Worm (Caenorhabditis elegans) whole organism, young adult: ENCODE data around the gene dpm-1.

ENCODE experiments used
- B0035.1 ChIP-seq: sonication (generic microtip); optimal IDR thresholded peaks from 2 replicates; lab custom pipeline; 2016; ENCODE audit warnings: missing genetic modification characterization, mild to moderate bottlenecking, missing compliant biosample characterization, missing genotype, missing genetic modification reagents
- B0261.1 ChIP-seq: sonication (generic microtip); optimal IDR thresholded peaks from 2 replicates; lab custom pipeline; 2016; ENCODE audit warnings: mild to moderate bottlenecking, missing genetic modification characterization, moderate library complexity, missing compliant biosample characterization
- B0336.3 ChIP-seq: fragments of 200-800 bp; sonication (Bioruptor generic); IDR thresholded peaks from 2 replicates; pipeline ENCODE4 v1.3.6; 2022; ENCODE audit warnings: missing genetic modification characterization, missing compliant biosample characterization
- F22D6.2 ChIP-seq: sonication (generic microtip); optimal IDR thresholded peaks from 2 replicates; lab custom pipeline; 2016; ENCODE audit warnings: mild to moderate bottlenecking, missing genetic modification characterization, missing compliant biosample characterization
- F23B12.7 ChIP-seq: sonication (generic microtip); optimal IDR thresholded peaks from 2 replicates; lab custom pipeline; 2017; ENCODE audit warnings: missing genetic modification characterization, mild to moderate bottlenecking, missing compliant biosample characterization, antibody characterized with exemption, moderate library complexity; ENCODE audit not compliant: insufficient read depth
- F33H1.4 ChIP-seq: fragments of 200-800 bp; sonication (Bioruptor generic); IDR thresholded peaks from 2 replicates; pipeline ENCODE4 v1.3.6; 2022; ENCODE audit warnings: missing genetic modification reagents, missing genetic modification characterization, missing compliant biosample characterization
- F55B11.4 ChIP-seq: sonication (generic microtip); optimal IDR thresholded peaks from 2 replicates; lab custom pipeline; 2016; ENCODE audit warnings: missing compliant biosample characterization, missing genetic modification characterization, borderline replicate concordance; ENCODE audit not compliant: insufficient read depth
- F57C9.4 ChIP-seq: sonication (generic microtip); optimal IDR thresholded peaks from 2 replicates; lab custom pipeline; 2017; ENCODE audit warnings: mild to moderate bottlenecking, missing genetic modification characterization, missing compliant biosample characterization
- K12H6.12 ChIP-seq: fragments of 200-800 bp; sonication (Bioruptor generic); optimal IDR thresholded peaks from 2 replicates; lab custom pipeline; 2018; ENCODE audit warnings: mild to moderate bottlenecking, missing genetic modification characterization, missing compliant biosample characterization
- ZK185.1 ChIP-seq: sonication (generic microtip); optimal IDR thresholded peaks from 2 replicates; lab custom pipeline; 2016; ENCODE audit warnings: mild to moderate bottlenecking, missing genetic modification characterization, missing compliant biosample characterization; ENCODE audit not compliant: poor library complexity, severe bottlenecking
- akir-1 ChIP-seq: fragments of 200-800 bp; sonication (Bioruptor generic); optimal IDR thresholded peaks from 2 replicates; lab custom pipeline; 2018; ENCODE audit warnings: mild to moderate bottlenecking, missing genetic modification characterization, moderate library complexity, missing compliant biosample characterization
- atf-7 ChIP-seq: sonication (generic microtip); optimal IDR thresholded peaks from 2 replicates; lab custom pipeline; 2017; ENCODE audit warnings: mild to moderate bottlenecking, missing genetic modification characterization, missing compliant biosample characterization
- athp-1 ChIP-seq: sonication (generic microtip); optimal IDR thresholded peaks from 2 replicates; lab custom pipeline; 2017; ENCODE audit warnings: mild to moderate bottlenecking, missing genetic modification characterization, missing compliant biosample characterization
- cebp-2 ChIP-seq: fragments of 200-800 bp; sonication (Bioruptor generic); IDR thresholded peaks from 2 replicates; pipeline ENCODE4 v1.3.6; 2022; ENCODE audit warnings: missing genetic modification characterization, missing compliant biosample characterization
- ceh-100 ChIP-seq: fragments of 200-800 bp; sonication (Bioruptor generic); IDR thresholded peaks from 2 replicates; pipeline ENCODE4 v1.3.6; 2022; ENCODE audit warnings: missing genetic modification reagents, missing genetic modification characterization, missing compliant biosample characterization
- ceh-91 ChIP-seq: fragments of 200-800 bp; sonication (Bioruptor generic); IDR thresholded peaks from 2 replicates; pipeline ENCODE4 v1.3.6; 2022; ENCODE audit warnings: missing genetic modification reagents, missing genetic modification characterization, missing compliant biosample characterization
- chd-7 ChIP-seq: sonication (generic microtip); optimal IDR thresholded peaks from 2 replicates; lab custom pipeline; 2016; ENCODE audit warnings: mild to moderate bottlenecking, missing genetic modification characterization, moderate library complexity, missing compliant biosample characterization
- dpff-1 ChIP-seq: sonication (generic microtip); optimal IDR thresholded peaks from 2 replicates; lab custom pipeline; 2017; ENCODE audit warnings: mild to moderate bottlenecking, missing genetic modification characterization, missing compliant biosample characterization
- egl-44 ChIP-seq: fragments of 200-800 bp; sonication (Bioruptor generic); IDR thresholded peaks from 2 replicates; pipeline ENCODE4 v1.3.6; 2022; ENCODE audit warnings: missing genetic modification reagents, missing genetic modification characterization, missing compliant biosample characterization
- fkh-3 ChIP-seq: sonication (generic microtip); optimal IDR thresholded peaks from 2 replicates; lab custom pipeline; 2016; ENCODE audit warnings: mild to moderate bottlenecking, missing genetic modification characterization, missing compliant biosample characterization
- hmg-20 ChIP-seq: fragments of 200-800 bp; sonication (Bioruptor generic); IDR thresholded peaks from 2 replicates; pipeline ENCODE4 v1.3.6; 2022; ENCODE audit warnings: missing genetic modification reagents, missing genetic modification characterization, missing compliant biosample characterization
- hrde-1 ChIP-seq: sonication (generic microtip); optimal IDR thresholded peaks from 2 replicates; lab custom pipeline; 2016; ENCODE audit warnings: missing genetic modification characterization, mild to moderate bottlenecking, missing compliant biosample characterization, moderate library complexity, missing genotype, missing genetic modification reagents, borderline replicate concordance
- lag-1 ChIP-seq: fragments of 200-800 bp; sonication (Bioruptor generic); IDR thresholded peaks from 2 replicates; pipeline ENCODE4 v1.3.6; 2022; ENCODE audit warnings: missing genetic modification reagents, missing genetic modification characterization, missing compliant biosample characterization
- let-526 ChIP-seq: fragments of 200-800 bp; sonication (Bioruptor generic); IDR thresholded peaks from 2 replicates; pipeline ENCODE4 v1.3.6; 2022; ENCODE audit warnings: missing genetic modification reagents, missing genetic modification characterization, missing compliant biosample characterization
- let-607 ChIP-seq, 2 experiments: fragments of 200-800 bp in 1 of 2; sonication (Bioruptor generic) in 1 of 2; sonication (generic microtip) in 1 of 2; optimal IDR thresholded peaks; 2 replicates each; lab custom pipeline; 2016 to 2018; ENCODE audit warnings: mild to moderate bottlenecking in 2 of 2, missing compliant biosample characterization in 2 of 2, missing genetic modification characterization in 2 of 2, moderate library complexity in 2 of 2, missing genotype in 1 of 2
- lin-26 ChIP-seq: fragments of 200-800 bp; sonication (Bioruptor generic); IDR thresholded peaks from 2 replicates; pipeline ENCODE4 v1.3.6; 2022; ENCODE audit warnings: missing genetic modification reagents, missing genetic modification characterization, missing compliant biosample characterization
- lin-35 ChIP-seq, 3 experiments: fragments of 150-350 bp in 2 of 3; sonication (generic microtip) in 1 of 3; optimal IDR thresholded peaks; 2 replicates each; lab custom pipeline; 2014 to 2018; ENCODE audit warnings: missing biosample characterization in 3 of 3, missing genetic modification characterization in 3 of 3, missing genetic modification reagents in 3 of 3
- lsl-1 ChIP-seq: fragments of 200-800 bp; sonication (Bioruptor generic); optimal IDR thresholded peaks from 2 replicates; lab custom pipeline; 2018; ENCODE audit warnings: mild to moderate bottlenecking, missing genetic modification characterization, moderate library complexity, missing compliant biosample characterization
- lsy-27 ChIP-seq: sonication (generic microtip); optimal IDR thresholded peaks from 2 replicates; lab custom pipeline; 2017; ENCODE audit warnings: missing genetic modification characterization, mild to moderate bottlenecking, missing compliant biosample characterization, antibody characterized with exemption, missing genotype, borderline replicate concordance; ENCODE audit not compliant: insufficient read depth
- madf-3 ChIP-seq: fragments of 200-800 bp; sonication (Bioruptor generic); IDR thresholded peaks from 2 replicates; pipeline ENCODE4 v1.3.6; 2022; ENCODE audit warnings: missing genetic modification reagents, missing genetic modification characterization, missing compliant biosample characterization
- mel-28 ChIP-seq: sonication (generic microtip); optimal IDR thresholded peaks from 2 replicates; lab custom pipeline; 2016; ENCODE audit warnings: borderline replicate concordance, mild to moderate bottlenecking, missing genetic modification characterization, missing compliant biosample characterization
- nfyb-1 ChIP-seq: fragments of 200-800 bp; sonication (Bioruptor generic); IDR thresholded peaks from 2 replicates; pipeline ENCODE4 v1.3.6; 2022; ENCODE audit warnings: missing genetic modification reagents, missing genetic modification characterization, missing compliant biosample characterization
- nhr-120 ChIP-seq: fragments of 200-800 bp; sonication (Bioruptor generic); IDR thresholded peaks from 2 replicates; pipeline ENCODE4 v1.3.6; 2022; ENCODE audit warnings: missing genetic modification characterization, missing compliant biosample characterization
- nhr-27 ChIP-seq: fragments of 200-800 bp; sonication (Bioruptor generic); optimal IDR thresholded peaks from 2 replicates; lab custom pipeline; 2018; ENCODE audit warnings: mild to moderate bottlenecking, missing genetic modification characterization, moderate library complexity, missing compliant biosample characterization
- nhr-90 ChIP-seq: sonication (generic microtip); optimal IDR thresholded peaks from 2 replicates; lab custom pipeline; 2016; ENCODE audit warnings: missing genotype, mild to moderate bottlenecking, missing genetic modification characterization, missing compliant biosample characterization
- rec-8 ChIP-seq, 2 experiments: sonication (generic microtip); optimal IDR thresholded peaks; 2 replicates each; lab custom pipeline; 2016; ENCODE audit warnings: mild to moderate bottlenecking in 2 of 2, missing genetic modification characterization in 2 of 2, missing genetic modification reagents in 2 of 2, missing genotype in 2 of 2, missing biosample characterization in 1 of 2, missing compliant biosample characterization in 1 of 2, moderate library complexity in 1 of 2
- repo-1 ChIP-seq: sonication (generic microtip); optimal IDR thresholded peaks from 2 replicates; lab custom pipeline; 2017; ENCODE audit warnings: mild to moderate bottlenecking, missing genetic modification characterization, missing compliant biosample characterization
- snpc-1.1 ChIP-seq: sonication (generic microtip); optimal IDR thresholded peaks from 2 replicates; lab custom pipeline; 2017; ENCODE audit warnings: missing genetic modification characterization, mild to moderate bottlenecking, missing compliant biosample characterization, antibody characterized with exemption, moderate library complexity, missing genotype, missing genetic modification reagents; ENCODE audit not compliant: insufficient read depth
- snpc-1.3 ChIP-seq: sonication (generic microtip); optimal IDR thresholded peaks from 2 replicates; lab custom pipeline; 2017; ENCODE audit warnings: missing genetic modification characterization, mild to moderate bottlenecking, missing compliant biosample characterization, antibody characterized with exemption, moderate library complexity, missing genotype, missing genetic modification reagents; ENCODE audit not compliant: insufficient read depth
- snpc-3.4 ChIP-seq: sonication (generic microtip); optimal IDR thresholded peaks from 2 replicates; lab custom pipeline; 2017; ENCODE audit warnings: missing genetic modification characterization, mild to moderate bottlenecking, missing compliant biosample characterization, antibody characterized with exemption, moderate library complexity, missing genotype, missing genetic modification reagents
- snpc-4 ChIP-seq, 5 experiments: fragments of 150-350 bp in 1 of 5; sonication (generic microtip) in 4 of 5; optimal IDR thresholded peaks; 2 replicates each; lab custom pipeline; 2014 to 2018; ENCODE audit warnings: missing genetic modification characterization in 5 of 5, missing biosample characterization in 3 of 5, antibody characterized with exemption in 2 of 5, mild to moderate bottlenecking in 2 of 5, missing compliant biosample characterization in 2 of 5, missing genotype in 2 of 5, moderate library complexity in 2 of 5, missing genetic modification reagents in 1 of 5
- xnd-1 ChIP-seq: sonication (generic microtip); optimal IDR thresholded peaks from 2 replicates; lab custom pipeline; 2016; ENCODE audit warnings: missing genotype, missing genetic modification reagents, missing genetic modification characterization, missing compliant biosample characterization
- ztf-18 ChIP-seq: sonication (generic microtip); optimal IDR thresholded peaks from 2 replicates; lab custom pipeline; 2016; ENCODE audit warnings: missing genotype, mild to moderate bottlenecking, missing genetic modification characterization, missing compliant biosample characterization
- ztf-25 ChIP-seq: fragments of 200-800 bp; sonication (Bioruptor generic); IDR thresholded peaks from 2 replicates; pipeline ENCODE4 v1.3.6; 2022; ENCODE audit warnings: missing genetic modification reagents, missing genetic modification characterization, missing compliant biosample characterization

Gene dpm-1

ce11 chrIV:445377-445776 is at the start of gene dpm-1:
dpm-1 (plus strand) TSS chrIV:445677.
- TF ChIP-seq rec-8 (tag; optimal IDR thresholded peaks at IDR 0.05; lab: Kevin White, UChicago) (no peak), xnd-1 (tag; lab: Kevin White, UChicago) (no peak), B0035.1 (tag; lab: Kevin White, UChicago) (no peak)
- TF ChIP-seq, all 124 proteins: peak for 0

- no peak for TF ChIP-seq ztf-18 (tag; lab: Kevin White, UChicago)
- TF ChIP-seq F57C9.4 = no peak
- TF ChIP-seq F33H1.4 (GFP tag; lab: Robert Waterston, UW) = no peak
- TF ChIP-seq akir-1 (GFP tag; lab: Kevin White, UChicago) = no peak
- TF ChIP-seq F55B11.4 (tag; lab: Kevin White, UChicago) = no peak
- TF ChIP-seq let-607 (tag; optimal IDR thresholded peaks at IDR 0.05; lab: Kevin White, UChicago) = no peak
- TF ChIP-seq lin-35 (GFP tag; optimal IDR thresholded peaks at IDR 0.05; lab: Kevin White, UChicago) = peak in 1 of 3 experiments; percentile 32
- no peak for TF ChIP-seq K12H6.12 (tag; lab: Kevin White, UChicago)
- no peak for TF ChIP-seq hmg-20 (GFP tag; lab: Robert Waterston, UW)
- no peak; the same call in 1 of the 2 replicates for TF ChIP-seq ceh-100 (GFP tag; lab: Robert Waterston, UW)
- peak; percentile 57 for TF ChIP-seq snpc-3.4 (tag; lab: Kevin White, UChicago)
- TF ChIP-seq B0336.3 (GFP tag; lab: Robert Waterston, UW) = peak; percentile 32
- TF ChIP-seq cebp-2 (GFP tag; lab: Robert Waterston, UW) = no peak
- TF ChIP-seq athp-1 (tag; lab: Kevin White, UChicago) = no peak
- TF ChIP-seq F23B12.7 (tag; lab: Kevin White, UChicago) = no peak
- TF ChIP-seq lsy-27 (tag; lab: Kevin White, UChicago) = no peak
- peak; percentile 51 for TF ChIP-seq snpc-1.1 (tag; lab: Kevin White, UChicago)
- TF ChIP-seq lin-26 (GFP tag; lab: Robert Waterston, UW) = no peak
- no peak for TF ChIP-seq nhr-120
- TF ChIP-seq mel-28 (tag; lab: Kevin White, UChicago) = no peak
- no peak for TF ChIP-seq ZK185.1 (tag; lab: Kevin White, UChicago)
- no peak for TF ChIP-seq ceh-91 (GFP tag; lab: Robert Waterston, UW)
- no peak for TF ChIP-seq egl-44
- TF ChIP-seq lsl-1 = no peak
- peak; percentile 26 for TF ChIP-seq repo-1
- TF ChIP-seq nfyb-1 = 0 out of 2 replicates have a peak, but pooled peaks have one; percentile 43
- no peak for TF ChIP-seq let-526 (GFP tag; lab: Robert Waterston, UW)
- no peak for TF ChIP-seq fkh-3 (tag; lab: Kevin White, UChicago)
- no peak for TF ChIP-seq madf-3 (GFP tag; lab: Robert Waterston, UW)
- TF ChIP-seq snpc-1.3 = peak; percentile 52
- TF ChIP-seq nhr-27 (tag; lab: Kevin White, UChicago) = no peak
- TF ChIP-seq nhr-90 (tag; lab: Kevin White, UChicago) = no peak
- no peak for TF ChIP-seq lag-1
- TF ChIP-seq chd-7 (tag; lab: Kevin White, UChicago) = no peak
- no peak for TF ChIP-seq B0261.1
- peak; percentile 66 for TF ChIP-seq hrde-1 (tag; lab: Kevin White, UChicago)
- TF ChIP-seq F22D6.2 (tag; lab: Kevin White, UChicago) = no peak
- no peak for TF ChIP-seq atf-7 (tag; lab: Kevin White, UChicago)
- no peak for TF ChIP-seq ztf-25 (GFP tag; lab: Robert Waterston, UW)
- peak; percentile 30 for TF ChIP-seq B0035.1 (tag; lab: Kevin White, UChicago)
- TF ChIP-seq snpc-4 (GFP tag; optimal IDR thresholded peaks at IDR 0.05; lab: Kevin White, UChicago) = no peak
- TF ChIP-seq snpc-4 (tag; optimal IDR thresholded peaks at IDR 0.05; lab: Kevin White, UChicago) = no peak
- peak; percentile 31 for TF ChIP-seq dpff-1 (tag; lab: Kevin White, UChicago)
Observed at ce11 chrIV:396373-396772, 49.1 kb upstream of the dpm-1 start, which contains the start of gene rrp-8. rrp-8 (plus strand) TSS chrIV:396545.
